Worm (Caenorhabditis elegans) whole organism, L2 larva: Measurements from ENCODE around the gene C08F11.7.

Experiments
- R02D3.7 ChIP-seq: fragments of 150-350 bp; optimal IDR thresholded peaks from 2 replicates; lab custom pipeline; 2014; ENCODE audit warnings: missing biosample characterization, missing genetic modification characterization
- aly-2 ChIP-seq: fragments of 150-350 bp; optimal IDR thresholded peaks from 2 replicates; lab custom pipeline; 2014; ENCODE audit warnings: missing biosample characterization, missing genetic modification characterization
- ceh-16 ChIP-seq: fragments of 150-350 bp; optimal IDR thresholded peaks from 2 replicates; lab custom pipeline; 2014; ENCODE audit warnings: missing biosample characterization, missing genetic modification characterization
- elt-3 ChIP-seq: sonication (generic microtip); optimal IDR thresholded peaks from 2 replicates; lab custom pipeline; 2017; ENCODE audit warnings: missing biosample characterization, missing genetic modification characterization
- lsy-2 ChIP-seq, 2 experiments: fragments of 150-350 bp in 1 of 2; sonication (generic microtip) in 1 of 2; optimal IDR thresholded peaks; 2 replicates each; lab custom pipeline; 2014 to 2017; ENCODE audit warnings: missing biosample characterization in 2 of 2, missing genetic modification characterization in 2 of 2
- mdl-1 ChIP-seq, 2 experiments: fragments of 150-350 bp in 1 of 2; sonication (generic microtip) in 1 of 2; optimal IDR thresholded peaks; 2 replicates each; lab custom pipeline; 2017; ENCODE audit warnings: missing biosample characterization in 2 of 2, missing genetic modification characterization in 2 of 2
- nhr-11 ChIP-seq: fragments of 150-350 bp; optimal IDR thresholded peaks from 2 replicates; lab custom pipeline; 2014; ENCODE audit warnings: missing biosample characterization, missing genetic modification characterization
- nhr-25 ChIP-seq: fragments of 150-350 bp; sonication (generic microtip); optimal IDR thresholded peaks from 3 replicates; lab custom pipeline; 2014; ENCODE audit warnings: missing biosample characterization, missing genetic modification characterization
- nhr-77 ChIP-seq: fragments of 150-350 bp; optimal IDR thresholded peaks from 2 replicates; lab custom pipeline; 2014; ENCODE audit warnings: missing biosample characterization, missing genetic modification characterization
- sma-9 ChIP-seq, 2 experiments: fragments of 150-350 bp in 1 of 2; sonication (generic microtip) in 1 of 2; optimal IDR thresholded peaks; 2 replicates each; lab custom pipeline; 2014 to 2016; ENCODE audit warnings: missing genetic modification characterization in 2 of 2, mild to moderate bottlenecking in 1 of 2, missing biosample characterization in 1 of 2, missing compliant biosample characterization in 1 of 2, missing genetic modification reagents in 1 of 2, moderate library complexity in 1 of 2
- unc-39 ChIP-seq: fragments of 150-350 bp; optimal IDR thresholded peaks from 2 replicates; lab custom pipeline; 2014; ENCODE audit warnings: missing biosample characterization, missing genetic modification characterization
- unc-62 ChIP-seq: fragments of 150-350 bp; optimal IDR thresholded peaks from 2 replicates; lab custom pipeline; 2014; ENCODE audit warnings: missing biosample characterization, missing genetic modification reagents, missing genetic modification characterization
- zag-1 ChIP-seq: fragments of 150-350 bp; optimal IDR thresholded peaks from 2 replicates; lab custom pipeline; 2014; ENCODE audit warnings: missing biosample characterization, missing genetic modification characterization
- ztf-4 ChIP-seq: fragments of 150-350 bp; optimal IDR thresholded peaks from 2 replicates; lab custom pipeline; 2014; ENCODE audit warnings: missing biosample characterization, missing genetic modification characterization

- TF ChIP-seq ztf-4 (tag; lab: Kevin White, UChicago) (no peak), ceh-16 (no peak), unc-62 (no peak), nhr-77 (tag; lab: Kevin White, UChicago) (no peak), nhr-25 (no peak), sma-9 (GFP tag; optimal IDR thresholded peaks at IDR 0.05; lab: Kevin White, UChicago) (no peak), sma-9 (tag; optimal IDR thresholded peaks at IDR 0.05; lab: Kevin White, UChicago) (no peak), mdl-1 (tag; optimal IDR thresholded peaks at IDR 0.05; lab: Kevin White, UChicago) (no peak), aly-2 (no peak), nhr-11 (tag; lab: Kevin White, UChicago) (no peak), lsy-2 (tag; optimal IDR thresholded peaks at IDR 0.05; lab: Kevin White, UChicago) (no peak), zag-1 (tag; lab: Kevin White, UChicago) (no peak), elt-3 (tag; lab: Kevin White, UChicago) (no peak), R02D3.7 (no peak), unc-39 (no peak)
These were observed 27.0 kb downstream of the C08F11.7 start, which contains the start of gene Y45F10C.4 for ce11 chrIV:13664090-13664489.
